Worm (Caenorhabditis elegans) whole organism, L4 larva: ENCODE results near the gene txbp-3.

Experiments used
- F44E2.7 ChIP-seq: fragments of 200-800 bp; sonication (Bioruptor generic); IDR thresholded peaks from 2 replicates; pipeline ENCODE4 v2.1.2; 2022; ENCODE audit warnings: missing genetic modification characterization, missing compliant biosample characterization
- R02D3.7 ChIP-seq: fragments of 150-350 bp; sonication (generic microtip); optimal IDR thresholded peaks from 3 replicates; lab custom pipeline; 2014; ENCODE audit warnings: missing biosample characterization, missing genetic modification characterization
- T20F7.1 ChIP-seq: fragments of 200-800 bp; sonication (Bioruptor generic); optimal IDR thresholded peaks from 2 replicates; lab custom pipeline; 2018; ENCODE audit warnings: mild to moderate bottlenecking, missing genetic modification characterization, missing compliant biosample characterization
- T26A8.4 ChIP-seq: fragments of 200-800 bp; sonication (Bioruptor generic); IDR thresholded peaks from 2 replicates; pipeline ENCODE4 v1.3.6; 2022; ENCODE audit warnings: missing genetic modification characterization, missing compliant biosample characterization
- Y75B8A.6 ChIP-seq: fragments of 200-800 bp; sonication (Bioruptor generic); IDR thresholded peaks from 2 replicates; pipeline ENCODE4 v1.3.6; 2022; ENCODE audit warnings: missing genetic modification reagents, missing genetic modification characterization, missing compliant biosample characterization
- ZK337.2 ChIP-seq: fragments of 200-800 bp; sonication (Bioruptor generic); IDR thresholded peaks from 2 replicates; pipeline ENCODE4 v1.3.6; 2022; ENCODE audit warnings: missing genetic modification reagents, missing genetic modification characterization, missing compliant biosample characterization
- ama-1 ChIP-seq: fragments of 150-350 bp; optimal IDR thresholded peaks from 2 replicates; lab custom pipeline; 2014; ENCODE audit warnings: inconsistent platforms, mixed read lengths
- ceh-20 ChIP-seq: fragments of 200-800 bp; sonication (Bioruptor generic); IDR thresholded peaks from 2 replicates; pipeline ENCODE4 v1.3.6; 2022; ENCODE audit warnings: missing genetic modification reagents, missing genetic modification characterization, missing compliant biosample characterization
- ceh-62 ChIP-seq: sonication (generic microtip); optimal IDR thresholded peaks from 2 replicates; lab custom pipeline; 2017; ENCODE audit warnings: missing biosample characterization, missing genetic modification characterization
- ces-1 ChIP-seq: fragments of 150-350 bp; sonication (generic microtip); optimal IDR thresholded peaks from 4 replicates; lab custom pipeline; 2014; ENCODE audit warnings: missing biosample characterization, missing genetic modification reagents, missing genetic modification characterization
- cey-2 ChIP-seq: sonication (generic microtip); optimal IDR thresholded peaks from 3 replicates; lab custom pipeline; 2017; ENCODE audit warnings: missing genetic modification characterization, mild to moderate bottlenecking, missing compliant biosample characterization, antibody characterized with exemption, borderline replicate concordance; ENCODE audit not compliant: insufficient read depth
- daf-16 ChIP-seq, 3 experiments: sonication (generic microtip); optimal IDR thresholded peaks; 2 replicates each; lab custom pipeline; 2016 to 2017; ENCODE audit warnings: missing genetic modification characterization in 3 of 3, missing genetic modification reagents in 3 of 3, mild to moderate bottlenecking in 2 of 3, missing compliant biosample characterization in 2 of 3, missing biosample characterization in 1 of 3, moderate library complexity in 1 of 3
- daf-19 ChIP-seq: fragments of 200-800 bp; sonication (Bioruptor generic); conservative IDR thresholded peaks from 2 replicates; pipeline ENCODE4 v1.3.6; 2022; ENCODE audit warnings: missing genetic modification characterization, missing compliant biosample characterization
- dmd-6 ChIP-seq: fragments of 200-800 bp; sonication (Bioruptor generic); IDR thresholded peaks from 2 replicates; pipeline ENCODE4 v1.3.6; 2022; ENCODE audit warnings: missing genetic modification reagents, missing genetic modification characterization, missing compliant biosample characterization
- dpl-1 ChIP-seq: fragments of 150-350 bp; optimal IDR thresholded peaks from 2 replicates; lab custom pipeline; 2014; ENCODE audit warnings: missing biosample characterization, missing genetic modification reagents, missing genetic modification characterization
- dve-1 ChIP-seq: sonication (generic microtip); optimal IDR thresholded peaks from 2 replicates; lab custom pipeline; 2017; ENCODE audit warnings: antibody characterized with exemption, mild to moderate bottlenecking, missing genetic modification characterization, missing compliant biosample characterization; ENCODE audit not compliant: insufficient read depth
- egl-43 ChIP-seq: fragments of 200-800 bp; sonication (Bioruptor generic); IDR thresholded peaks from 2 replicates; pipeline ENCODE4 v1.3.6; 2022; ENCODE audit warnings: missing genetic modification reagents, missing genetic modification characterization, missing compliant biosample characterization
- fkh-10 ChIP-seq: fragments of 150-350 bp; optimal IDR thresholded peaks from 2 replicates; lab custom pipeline; 2014; ENCODE audit warnings: missing biosample characterization, missing genetic modification reagents, missing genetic modification characterization
- fos-1 ChIP-seq: fragments of 150-350 bp; optimal IDR thresholded peaks from 2 replicates; lab custom pipeline; 2014; ENCODE audit warnings: missing biosample characterization, missing genetic modification characterization
- hif-1 ChIP-seq, 2 experiments: sonication (generic microtip); optimal IDR thresholded peaks; 2 replicates each; lab custom pipeline; 2016 to 2017; ENCODE audit warnings: missing compliant biosample characterization in 2 of 2, missing genetic modification characterization in 2 of 2, missing genetic modification reagents in 2 of 2, missing genotype in 2 of 2, mild to moderate bottlenecking in 1 of 2
- hlh-30 ChIP-seq: sonication (generic microtip); optimal IDR thresholded peaks from 2 replicates; lab custom pipeline; 2017; ENCODE audit warnings: antibody characterized with exemption, mild to moderate bottlenecking, missing genetic modification characterization, missing compliant biosample characterization; ENCODE audit not compliant: insufficient read depth
- lin-1 ChIP-seq: fragments of 200-800 bp; sonication (Bioruptor generic); IDR thresholded peaks from 2 replicates; pipeline ENCODE4 v1.3.6; 2022; ENCODE audit warnings: missing genetic modification reagents, missing genetic modification characterization, missing compliant biosample characterization
- lin-38 ChIP-seq: fragments of 200-800 bp; sonication (Bioruptor generic); IDR thresholded peaks from 2 replicates; pipeline ENCODE4 v1.3.6; 2022; ENCODE audit warnings: missing genetic modification reagents, missing genetic modification characterization, missing compliant biosample characterization
- lsy-2 ChIP-seq, 2 experiments: fragments of 150-350 bp in 1 of 2; sonication (generic microtip) in 1 of 2; optimal IDR thresholded peaks; 2 replicates each; lab custom pipeline; 2014 to 2017; ENCODE audit warnings: missing biosample characterization in 2 of 2, missing genetic modification characterization in 2 of 2
- madf-9 ChIP-seq: fragments of 200-800 bp; sonication (Bioruptor generic); conservative IDR thresholded peaks from 2 replicates; pipeline ENCODE4 v1.3.6; 2022; ENCODE audit warnings: missing genetic modification reagents, missing genetic modification characterization, missing compliant biosample characterization
- mdl-1 ChIP-seq, 2 experiments: fragments of 150-350 bp in 1 of 2; sonication (generic microtip) in 1 of 2; optimal IDR thresholded peaks; 2 replicates each; lab custom pipeline; 2014 to 2017; ENCODE audit warnings: missing biosample characterization in 2 of 2, missing genetic modification characterization in 2 of 2
- mep-1 ChIP-seq: fragments of 150-350 bp; sonication (generic microtip); optimal IDR thresholded peaks from 3 replicates; lab custom pipeline; 2014; ENCODE audit warnings: missing biosample characterization, missing genetic modification characterization
- mes-2 ChIP-seq: sonication (generic microtip); optimal IDR thresholded peaks from 2 replicates; lab custom pipeline; 2016; ENCODE audit warnings: missing genotype, mild to moderate bottlenecking, missing genetic modification characterization, missing compliant biosample characterization; ENCODE audit not compliant: poor library complexity, severe bottlenecking
- mxl-2 ChIP-seq: fragments of 200-800 bp; sonication (Bioruptor generic); conservative IDR thresholded peaks from 2 replicates; pipeline ENCODE4 v1.3.6; 2022; ENCODE audit warnings: missing genetic modification reagents, missing genetic modification characterization, missing compliant biosample characterization
- mxl-3 ChIP-seq: fragments of 200-800 bp; sonication (Bioruptor generic); optimal IDR thresholded peaks from 2 replicates; lab custom pipeline; 2018; ENCODE audit warnings: mild to moderate bottlenecking, missing genetic modification characterization, missing compliant biosample characterization
- nhr-28 ChIP-seq: fragments of 150-350 bp; optimal IDR thresholded peaks from 2 replicates; lab custom pipeline; 2014; ENCODE audit warnings: missing biosample characterization, missing genetic modification characterization
- nhr-6 ChIP-seq: fragments of 150-350 bp; optimal IDR thresholded peaks from 2 replicates; lab custom pipeline; 2014; ENCODE audit warnings: missing biosample characterization, missing genetic modification characterization
- nhr-77 ChIP-seq: fragments of 150-350 bp; optimal IDR thresholded peaks from 2 replicates; lab custom pipeline; 2014; ENCODE audit warnings: missing biosample characterization, missing genetic modification characterization
- pha-4 ChIP-seq, 2 experiments: fragments of 150-350 bp in 1 of 2; fragments of 200-800 bp in 1 of 2; sonication (Bioruptor generic) in 1 of 2; IDR thresholded peaks in 1 of 2; optimal IDR thresholded peaks in 1 of 2; 2 replicates each; pipeline versions ENCODE4 v1.3.6 to Lab custom; 2014 to 2022; ENCODE audit warnings: missing genetic modification characterization in 2 of 2, missing genetic modification reagents in 2 of 2, missing biosample characterization in 1 of 2, missing compliant biosample characterization in 1 of 2
- php-3 ChIP-seq: fragments of 200-800 bp; sonication (Bioruptor generic); IDR thresholded peaks from 2 replicates; pipeline ENCODE4 v1.3.6; 2022; ENCODE audit warnings: missing genetic modification reagents, missing genetic modification characterization, missing compliant biosample characterization
- pqm-1 ChIP-seq: sonication (generic microtip); optimal IDR thresholded peaks from 2 replicates; lab custom pipeline; 2017; ENCODE audit warnings: missing biosample characterization, missing genetic modification characterization
- rbr-2 ChIP-seq: sonication (generic microtip); optimal IDR thresholded peaks from 2 replicates; lab custom pipeline; 2016; ENCODE audit warnings: missing genotype, missing genetic modification characterization, missing compliant biosample characterization
- saeg-2 ChIP-seq: fragments of 200-800 bp; sonication (Bioruptor generic); IDR thresholded peaks from 2 replicates; pipeline ENCODE4 v1.3.6; 2022; ENCODE audit warnings: missing genetic modification reagents, missing genetic modification characterization, missing compliant biosample characterization
- sdz-12 ChIP-seq: fragments of 200-800 bp; sonication (Bioruptor generic); optimal IDR thresholded peaks from 2 replicates; lab custom pipeline; 2018; ENCODE audit warnings: mild to moderate bottlenecking, missing genetic modification characterization, missing compliant biosample characterization
- skn-1 ChIP-seq: fragments of 150-350 bp; optimal IDR thresholded peaks from 2 replicates; lab custom pipeline; 2014; ENCODE audit warnings: missing biosample characterization, missing genetic modification characterization
- snpc-1.2 ChIP-seq: fragments of 200-800 bp; sonication (Bioruptor generic); IDR thresholded peaks from 2 replicates; pipeline ENCODE4 v1.3.6; 2022; ENCODE audit warnings: missing genetic modification reagents, missing genetic modification characterization, missing compliant biosample characterization
- unc-62 ChIP-seq, 3 experiments: fragments of 150-350 bp in 1 of 3; sonication (generic microtip); optimal IDR thresholded peaks in 2 of 3; peaks in 1 of 3; 1 replicate in 1 of 3; 2 replicates in 2 of 3; lab custom pipeline; 2014 to 2017; ENCODE audit warnings: missing biosample characterization in 3 of 3, missing genetic modification characterization in 3 of 3, missing genetic modification reagents in 3 of 3, missing genotype in 1 of 3
- zag-1 ChIP-seq: fragments of 150-350 bp; optimal IDR thresholded peaks from 2 replicates; lab custom pipeline; 2014; ENCODE audit warnings: missing biosample characterization, missing genetic modification characterization
- zfp-2 ChIP-seq: sonication (generic microtip); optimal IDR thresholded peaks from 2 replicates; lab custom pipeline; 2016; ENCODE audit warnings: mild to moderate bottlenecking, missing genetic modification characterization, missing compliant biosample characterization
- zip-2 ChIP-seq: fragments of 150-350 bp; optimal IDR thresholded peaks from 2 replicates; lab custom pipeline; 2014; ENCODE audit warnings: missing biosample characterization, missing genetic modification characterization
- ztf-11 ChIP-seq: fragments of 150-350 bp; optimal IDR thresholded peaks from 2 replicates; lab custom pipeline; 2014; ENCODE audit warnings: missing biosample characterization, missing genetic modification characterization

Gene txbp-3

ce11 chrIII:5047175-5047574, at the start of gene txbp-3:
TSS of gene txbp-3 (minus strand) at chrIII:5047459.
- TF ChIP-seq pha-4 (GFP tag; IDR thresholded peaks at IDR 0.05; lab: Robert Waterston, UW) (no peak), pha-4 (tag; optimal IDR thresholded peaks at IDR 0.05; lab: Kevin White, UChicago) (peak; percentile 76), mep-1 (tag; lab: Kevin White, UChicago) (peak; percentile 71), saeg-2 (GFP tag; lab: Robert Waterston, UW) (no peak), pqm-1 (tag; lab: Kevin White, UChicago) (peak; percentile 85), unc-62 (GFP tag; optimal IDR thresholded peaks at IDR 0.05 in 1 of 2; lab: Kevin White, UChicago) (peak in 1 of 2 experiments; percentile 20), unc-62 (tag; optimal IDR thresholded peaks at IDR 0.05; lab: Kevin White, UChicago) (no peak), lsy-2 (tag; optimal IDR thresholded peaks at IDR 0.05; lab: Kevin White, UChicago) (peak in 1 of 2 experiments; percentile 59), hif-1 (tag; optimal IDR thresholded peaks at IDR 0.05; lab: Kevin White, UChicago) (peak in 1 of 2 experiments; percentile 33), nhr-6 (tag; lab: Kevin White, UChicago) (peak; percentile 50), egl-43 (GFP tag; lab: Robert Waterston, UW) (no peak), fos-1 (tag; lab: Kevin White, UChicago) (no peak), Y75B8A.6 (GFP tag; lab: Robert Waterston, UW) (no peak), nhr-77 (tag; lab: Kevin White, UChicago) (peak; percentile 42), mxl-3 (peak; percentile 80), mxl-2 (GFP tag; lab: Robert Waterston, UW) (no peak), zag-1 (tag; lab: Kevin White, UChicago) (no peak), ceh-62 (tag; lab: Kevin White, UChicago) (no peak), rbr-2 (tag; lab: Kevin White, UChicago) (peak; percentile 1), mes-2 (tag; lab: Kevin White, UChicago) (peak; percentile 83), dmd-6 (GFP tag; lab: Robert Waterston, UW) (peak; percentile 57; the same call in 1 of the 2 replicates), skn-1 (no peak), T20F7.1 (GFP tag; lab: Kevin White, UChicago) (peak; percentile 25), nhr-28 (peak; percentile 77), ces-1 (GFP tag; lab: Kevin White, UChicago) (peak; percentile 12), fkh-10 (GFP tag; lab: Kevin White, UChicago) (peak; percentile 37), daf-16 (GFP tag; optimal IDR thresholded peaks at IDR 0.05; lab: Kevin White, UChicago) (no peak), daf-16 (tag; optimal IDR thresholded peaks at IDR 0.05; lab: Kevin White, UChicago) (peak; percentile 24), mdl-1 (tag; optimal IDR thresholded peaks at IDR 0.05; lab: Kevin White, UChicago) (peak in 1 of 2 experiments; percentile 5), snpc-1.2 (GFP tag; lab: Robert Waterston, UW) (no peak), hlh-30 (tag; lab: Kevin White, UChicago) (peak; percentile 58), lin-1 (no peak), dve-1 (tag; lab: Kevin White, UChicago) (peak; percentile 79), dpl-1 (GFP tag; lab: Kevin White, UChicago) (peak; percentile 54)

DNA sequence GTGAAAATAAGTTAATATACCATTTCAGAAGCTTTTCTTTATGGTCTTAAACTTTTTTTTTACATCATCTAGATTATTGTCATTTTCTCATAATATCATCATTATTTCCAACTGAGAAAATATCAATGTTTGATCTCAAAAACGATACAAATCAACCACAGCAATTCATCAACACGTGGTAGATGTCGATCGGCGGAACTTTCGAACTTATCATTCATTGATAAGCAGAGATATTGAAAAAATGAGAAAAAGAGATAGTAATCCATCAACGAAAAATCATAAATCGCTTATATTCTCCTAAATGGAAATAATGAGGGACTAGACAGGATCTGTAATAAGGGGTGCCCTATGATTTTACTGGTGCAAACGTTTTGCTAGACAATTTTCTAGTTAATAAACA, 49.5 kb upstream of the txbp-3 start:
- TF ChIP-seq ZK337.2 (GFP tag; lab: Robert Waterston, UW) (no peak), php-3 (GFP tag; lab: Robert Waterston, UW) (no peak), F44E2.7 (no peak), zag-1 (tag; lab: Kevin White, UChicago) (no peak), zip-2 (tag; lab: Kevin White, UChicago) (no peak), ztf-11 (tag; lab: Kevin White, UChicago) (no peak), egl-43 (GFP tag; lab: Robert Waterston, UW) (no peak), sdz-12 (GFP tag; lab: Kevin White, UChicago) (no peak), dpl-1 (GFP tag; lab: Kevin White, UChicago) (no peak), ama-1 (no peak), pqm-1 (tag; lab: Kevin White, UChicago) (no peak), T26A8.4 (no peak), cey-2 (tag; lab: Kevin White, UChicago) (no peak), mxl-3 (peak; percentile 85), zfp-2 (no peak), madf-9 (GFP tag; lab: Robert Waterston, UW) (no peak), daf-19 (GFP tag; lab: Robert Waterston, UW) (no peak), hlh-30 (tag; lab: Kevin White, UChicago) (peak; percentile 7), lin-38 (GFP tag; lab: Robert Waterston, UW) (no peak), saeg-2 (GFP tag; lab: Robert Waterston, UW) (no peak), T20F7.1 (GFP tag; lab: Kevin White, UChicago) (no peak), ceh-20 (GFP tag; lab: Robert Waterston, UW) (0 out of 2 replicates have a peak, but pooled peaks have one; percentile 10), unc-62 (GFP tag; optimal IDR thresholded peaks at IDR 0.05 in 1 of 2; lab: Kevin White, UChicago) (no peak), unc-62 (tag; optimal IDR thresholded peaks at IDR 0.05; lab: Kevin White, UChicago) (no peak), R02D3.7 (tag; lab: Kevin White, UChicago) (no peak)
